Worm (Caenorhabditis elegans) whole organism, L4 larva: ENCODE data around the gene dnj-20.

Experiments used
- F10B5.3 ChIP-seq: sonication (generic microtip); optimal IDR thresholded peaks from 2 replicates; lab custom pipeline; 2016; ENCODE audit warnings: mild to moderate bottlenecking, missing genetic modification characterization, missing compliant biosample characterization
- F26F4.8 ChIP-seq: fragments of 200-800 bp; sonication (Bioruptor generic); conservative IDR thresholded peaks from 2 replicates; pipeline ENCODE4 v1.3.6; 2022; ENCODE audit warnings: missing genetic modification characterization, missing compliant biosample characterization
- T20F7.1 ChIP-seq: fragments of 200-800 bp; sonication (Bioruptor generic); optimal IDR thresholded peaks from 2 replicates; lab custom pipeline; 2018; ENCODE audit warnings: mild to moderate bottlenecking, missing genetic modification characterization, missing compliant biosample characterization
- aha-1 ChIP-seq: fragments of 150-350 bp; peaks from one replicate; lab custom pipeline; 2014; ENCODE audit warnings: missing biosample characterization, missing genetic modification characterization
- aly-2 ChIP-seq: sonication (generic microtip); optimal IDR thresholded peaks from 2 replicates; lab custom pipeline; 2018; ENCODE audit warnings: missing biosample characterization, missing genetic modification characterization
- ceh-28 ChIP-seq: fragments of 150-350 bp; optimal IDR thresholded peaks from 2 replicates; lab custom pipeline; 2014; ENCODE audit warnings: missing biosample characterization, missing genetic modification reagents, missing genetic modification characterization
- ceh-32 ChIP-seq: sonication (generic microtip); optimal IDR thresholded peaks from 2 replicates; lab custom pipeline; 2016; ENCODE audit warnings: mild to moderate bottlenecking, missing genetic modification characterization, missing compliant biosample characterization; ENCODE audit not compliant: poor library complexity
- ces-1 ChIP-seq: fragments of 150-350 bp; sonication (generic microtip); optimal IDR thresholded peaks from 4 replicates; lab custom pipeline; 2014; ENCODE audit warnings: missing biosample characterization, missing genetic modification reagents, missing genetic modification characterization
- ctbp-1 ChIP-seq: fragments of 200-800 bp; sonication (Bioruptor generic); IDR thresholded peaks from 2 replicates; pipeline ENCODE4 v1.3.6; 2022; ENCODE audit warnings: missing genetic modification reagents, missing genetic modification characterization, missing compliant biosample characterization
- daf-16 ChIP-seq, 3 experiments: sonication (generic microtip); optimal IDR thresholded peaks; 2 replicates each; lab custom pipeline; 2016 to 2017; ENCODE audit warnings: missing genetic modification characterization in 3 of 3, missing genetic modification reagents in 3 of 3, mild to moderate bottlenecking in 2 of 3, missing compliant biosample characterization in 2 of 3, missing biosample characterization in 1 of 3, moderate library complexity in 1 of 3
- daf-8 ChIP-seq: fragments of 200-800 bp; sonication (Bioruptor generic); IDR thresholded peaks from 2 replicates; pipeline ENCODE4 v1.3.6; 2022; ENCODE audit warnings: missing genetic modification characterization, missing compliant biosample characterization
- dmd-6 ChIP-seq: fragments of 200-800 bp; sonication (Bioruptor generic); IDR thresholded peaks from 2 replicates; pipeline ENCODE4 v1.3.6; 2022; ENCODE audit warnings: missing genetic modification reagents, missing genetic modification characterization, missing compliant biosample characterization
- dpl-1 ChIP-seq: fragments of 150-350 bp; optimal IDR thresholded peaks from 2 replicates; lab custom pipeline; 2014; ENCODE audit warnings: missing biosample characterization, missing genetic modification reagents, missing genetic modification characterization
- dve-1 ChIP-seq: sonication (generic microtip); optimal IDR thresholded peaks from 2 replicates; lab custom pipeline; 2017; ENCODE audit warnings: antibody characterized with exemption, mild to moderate bottlenecking, missing genetic modification characterization, missing compliant biosample characterization; ENCODE audit not compliant: insufficient read depth
- gei-8 ChIP-seq: fragments of 200-800 bp; sonication (Bioruptor generic); optimal IDR thresholded peaks from 2 replicates; lab custom pipeline; 2018; ENCODE audit warnings: mild to moderate bottlenecking, missing genetic modification characterization, missing compliant biosample characterization
- hif-1 ChIP-seq, 2 experiments: sonication (generic microtip); optimal IDR thresholded peaks; 2 replicates each; lab custom pipeline; 2016 to 2017; ENCODE audit warnings: missing compliant biosample characterization in 2 of 2, missing genetic modification characterization in 2 of 2, missing genetic modification reagents in 2 of 2, missing genotype in 2 of 2, mild to moderate bottlenecking in 1 of 2
- hlh-11 ChIP-seq: fragments of 200-800 bp; sonication (Bioruptor generic); optimal IDR thresholded peaks from 2 replicates; lab custom pipeline; 2018; ENCODE audit warnings: mild to moderate bottlenecking, missing genetic modification characterization, missing compliant biosample characterization
- hlh-30 ChIP-seq: sonication (generic microtip); optimal IDR thresholded peaks from 2 replicates; lab custom pipeline; 2017; ENCODE audit warnings: antibody characterized with exemption, mild to moderate bottlenecking, missing genetic modification characterization, missing compliant biosample characterization; ENCODE audit not compliant: insufficient read depth
- lin-13 ChIP-seq: fragments of 150-350 bp; optimal IDR thresholded peaks from 2 replicates; lab custom pipeline; 2014; ENCODE audit warnings: missing biosample characterization, missing genetic modification reagents, missing genetic modification characterization
- lsy-2 ChIP-seq, 2 experiments: fragments of 150-350 bp in 1 of 2; sonication (generic microtip) in 1 of 2; optimal IDR thresholded peaks; 2 replicates each; lab custom pipeline; 2014 to 2017; ENCODE audit warnings: missing biosample characterization in 2 of 2, missing genetic modification characterization in 2 of 2
- mdl-1 ChIP-seq, 2 experiments: fragments of 150-350 bp in 1 of 2; sonication (generic microtip) in 1 of 2; optimal IDR thresholded peaks; 2 replicates each; lab custom pipeline; 2014 to 2017; ENCODE audit warnings: missing biosample characterization in 2 of 2, missing genetic modification characterization in 2 of 2
- mxl-3 ChIP-seq: fragments of 200-800 bp; sonication (Bioruptor generic); optimal IDR thresholded peaks from 2 replicates; lab custom pipeline; 2018; ENCODE audit warnings: mild to moderate bottlenecking, missing genetic modification characterization, missing compliant biosample characterization
- nhr-102 ChIP-seq: sonication (generic microtip); optimal IDR thresholded peaks from 2 replicates; lab custom pipeline; 2016; ENCODE audit warnings: mild to moderate bottlenecking, missing genetic modification characterization, moderate library complexity, missing compliant biosample characterization
- nhr-11 ChIP-seq: fragments of 150-350 bp; optimal IDR thresholded peaks from 2 replicates; lab custom pipeline; 2014; ENCODE audit warnings: missing biosample characterization, missing genetic modification characterization
- nhr-111 ChIP-seq: fragments of 200-800 bp; sonication (Bioruptor generic); optimal IDR thresholded peaks from 2 replicates; lab custom pipeline; 2018; ENCODE audit warnings: mild to moderate bottlenecking, missing genetic modification characterization, missing compliant biosample characterization
- nhr-28 ChIP-seq: fragments of 150-350 bp; optimal IDR thresholded peaks from 2 replicates; lab custom pipeline; 2014; ENCODE audit warnings: missing biosample characterization, missing genetic modification characterization
- nhr-42 ChIP-seq: fragments of 200-800 bp; sonication (Bioruptor generic); IDR thresholded peaks from 2 replicates; pipeline ENCODE4 v1.3.6; 2022; ENCODE audit warnings: missing genetic modification characterization, missing compliant biosample characterization
- nhr-76 ChIP-seq: fragments of 150-350 bp; optimal IDR thresholded peaks from 2 replicates; lab custom pipeline; 2014; ENCODE audit warnings: missing biosample characterization, missing genetic modification characterization
- nhr-77 ChIP-seq: fragments of 150-350 bp; optimal IDR thresholded peaks from 2 replicates; lab custom pipeline; 2014; ENCODE audit warnings: missing biosample characterization, missing genetic modification characterization
- pqm-1 ChIP-seq: sonication (generic microtip); optimal IDR thresholded peaks from 2 replicates; lab custom pipeline; 2017; ENCODE audit warnings: missing biosample characterization, missing genetic modification characterization
- snpc-1.2 ChIP-seq: fragments of 200-800 bp; sonication (Bioruptor generic); IDR thresholded peaks from 2 replicates; pipeline ENCODE4 v1.3.6; 2022; ENCODE audit warnings: missing genetic modification reagents, missing genetic modification characterization, missing compliant biosample characterization
- tra-1 ChIP-seq: fragments of 200-800 bp; sonication (Bioruptor generic); IDR thresholded peaks from 2 replicates; pipeline ENCODE4 v1.3.6; 2022; ENCODE audit warnings: missing genetic modification reagents, missing genetic modification characterization, missing compliant biosample characterization
- unc-130 ChIP-seq: sonication (generic microtip); optimal IDR thresholded peaks from 2 replicates; lab custom pipeline; 2016; ENCODE audit warnings: missing genetic modification reagents, missing genetic modification characterization, missing compliant biosample characterization
- unc-62 ChIP-seq, 3 experiments: fragments of 150-350 bp in 1 of 3; sonication (generic microtip); optimal IDR thresholded peaks in 2 of 3; peaks in 1 of 3; 1 replicate in 1 of 3; 2 replicates in 2 of 3; lab custom pipeline; 2014 to 2017; ENCODE audit warnings: missing biosample characterization in 3 of 3, missing genetic modification characterization in 3 of 3, missing genetic modification reagents in 3 of 3, missing genotype in 1 of 3
- zag-1 ChIP-seq: fragments of 150-350 bp; optimal IDR thresholded peaks from 2 replicates; lab custom pipeline; 2014; ENCODE audit warnings: missing biosample characterization, missing genetic modification characterization
- zip-11 ChIP-seq: fragments of 200-800 bp; sonication (Bioruptor generic); IDR thresholded peaks from 2 replicates; pipeline ENCODE4 v1.3.6; 2022; ENCODE audit warnings: missing genetic modification characterization, missing compliant biosample characterization

Gene dnj-20

ce11 chrII:9606485-9607036, 17.4 kb downstream of the dnj-20 start:
- TF ChIP-seq nhr-76 (tag; lab: Kevin White, UChicago) (no peak), nhr-11 (tag; lab: Kevin White, UChicago) (peak; percentile 59), gei-8 (GFP tag; lab: Kevin White, UChicago) (no peak), hlh-11 (peak; percentile 38), hlh-30 (tag; lab: Kevin White, UChicago) (peak; percentile 36), nhr-102 (tag; lab: Kevin White, UChicago) (no peak), daf-16 (GFP tag; optimal IDR thresholded peaks at IDR 0.05; lab: Kevin White, UChicago) (no peak), daf-16 (tag; optimal IDR thresholded peaks at IDR 0.05; lab: Kevin White, UChicago) (peak; percentile 63), dmd-6 (GFP tag; lab: Robert Waterston, UW) (peak; percentile 36), hif-1 (tag; optimal IDR thresholded peaks at IDR 0.05; lab: Kevin White, UChicago) (peak; percentile 57 to 97), aha-1 (tag; lab: Kevin White, UChicago) (peak; percentile 94), ces-1 (GFP tag; lab: Kevin White, UChicago) (no peak), dve-1 (tag; lab: Kevin White, UChicago) (peak; percentile 67), zip-11 (no peak), T20F7.1 (GFP tag; lab: Kevin White, UChicago) (peak; percentile 2), mdl-1 (tag; optimal IDR thresholded peaks at IDR 0.05; lab: Kevin White, UChicago) (peak in 1 of 2 experiments; percentile 77)

ce11 chrII:9605954-9606353, 18.0 kb downstream of the dnj-20 start:
- TF ChIP-seq ctbp-1 (GFP tag; lab: Robert Waterston, UW) (0 out of 2 replicates have a peak, but pooled peaks have one; percentile 30), nhr-28 (tag; lab: Kevin White, UChicago) (peak; percentile 61), lin-13 (GFP tag; lab: Kevin White, UChicago) (no peak), mdl-1 (tag; optimal IDR thresholded peaks at IDR 0.05; lab: Kevin White, UChicago) (peak in 1 of 2 experiments; percentile 59), mxl-3 (GFP tag; lab: Kevin White, UChicago) (peak; percentile 44), nhr-11 (tag; lab: Kevin White, UChicago) (peak; percentile 42), unc-62 (GFP tag; optimal IDR thresholded peaks at IDR 0.05 in 1 of 2; lab: Kevin White, UChicago) (peak in 1 of 2 experiments; percentile 8), unc-62 (tag; optimal IDR thresholded peaks at IDR 0.05; lab: Kevin White, UChicago) (no peak), nhr-111 (GFP tag; lab: Kevin White, UChicago) (no peak), hlh-30 (tag; lab: Kevin White, UChicago) (peak; percentile 45)

- TF ChIP-seq unc-130: no peak
- TF ChIP-seq zag-1 (tag; lab: Kevin White, UChicago): no peak
- no peak for TF ChIP-seq nhr-42 (GFP tag; lab: Robert Waterston, UW)
- TF ChIP-seq mdl-1 (tag; optimal IDR thresholded peaks at IDR 0.05; lab: Kevin White, UChicago): no peak
- TF ChIP-seq daf-16 (GFP tag; optimal IDR thresholded peaks at IDR 0.05; lab: Kevin White, UChicago): no peak
- peak; percentile 63 for TF ChIP-seq daf-16 (tag; optimal IDR thresholded peaks at IDR 0.05; lab: Kevin White, UChicago)
- peak; percentile 33 for TF ChIP-seq mxl-3 (GFP tag; lab: Kevin White, UChicago)
- peak; percentile 23 for TF ChIP-seq nhr-28 (tag; lab: Kevin White, UChicago)
- no peak for TF ChIP-seq F10B5.3 (tag; lab: Kevin White, UChicago)
- TF ChIP-seq unc-62 (GFP tag; optimal IDR thresholded peaks at IDR 0.05 in 1 of 2; lab: Kevin White, UChicago): peak in 1 of 2 experiments; percentile 88
- no peak for TF ChIP-seq unc-62 (tag; optimal IDR thresholded peaks at IDR 0.05; lab: Kevin White, UChicago)
- peak; percentile 74 for TF ChIP-seq nhr-11 (tag; lab: Kevin White, UChicago)
- no peak for TF ChIP-seq ces-1 (GFP tag; lab: Kevin White, UChicago)
- no peak for TF ChIP-seq lsy-2 (tag; optimal IDR thresholded peaks at IDR 0.05; lab: Kevin White, UChicago)
- TF ChIP-seq dpl-1 (GFP tag; lab: Kevin White, UChicago): no peak
- TF ChIP-seq daf-8: no peak
- TF ChIP-seq aha-1 (tag; lab: Kevin White, UChicago): peak; percentile 72
Measured at ce11 chrII:9605336-9605735, 18.6 kb downstream of the dnj-20 start, which contains the start of gene nhr-19. nhr-19 (minus strand) TSS chrII:9605526.

ce11 chrII:9604685-9605084, 19.3 kb downstream of the dnj-20 start:
- TF ChIP-seq ceh-28 (no peak), unc-130 (no peak), aly-2 (tag; lab: Kevin White, UChicago) (no peak), daf-16 (GFP tag; optimal IDR thresholded peaks at IDR 0.05; lab: Kevin White, UChicago) (no peak), daf-16 (tag; optimal IDR thresholded peaks at IDR 0.05; lab: Kevin White, UChicago) (peak; percentile 47), F26F4.8 (GFP tag; lab: Robert Waterston, UW) (no peak), ceh-32 (tag; lab: Kevin White, UChicago) (no peak), snpc-1.2 (GFP tag; lab: Robert Waterston, UW) (no peak), pqm-1 (tag; lab: Kevin White, UChicago) (peak; percentile 37), nhr-77 (tag; lab: Kevin White, UChicago) (peak; percentile 15), hlh-30 (tag; lab: Kevin White, UChicago) (peak; percentile 25), nhr-76 (tag; lab: Kevin White, UChicago) (no peak), dmd-6 (GFP tag; lab: Robert Waterston, UW) (peak; percentile 52; the same call in 1 of the 2 replicates), tra-1 (GFP tag; lab: Robert Waterston, UW) (no peak), nhr-28 (tag; lab: Kevin White, UChicago) (peak; percentile 40), lsy-2 (tag; optimal IDR thresholded peaks at IDR 0.05; lab: Kevin White, UChicago) (peak in 1 of 2 experiments; percentile 4)
